Fruit fly (Drosophila melanogaster) whole organism, embryonic: ENCODE data around the gene spz3.

Experiments
- Abd-B ChIP-seq: fragments of 200-800 bp; sonication (Bioruptor generic); optimal IDR thresholded peaks from 2 replicates; lab custom pipeline; 2018; ENCODE audit warnings: missing biosample characterization, mild to moderate bottlenecking, missing genetic modification characterization, moderate library complexity
- Atf6 ChIP-seq: fragments of 200-800 bp; sonication (Bioruptor generic); IDR thresholded peaks from 2 replicates; pipeline ENCODE4 v1.3.6; 2022; ENCODE audit warnings: missing biosample characterization, missing genetic modification characterization
- CG10209 ChIP-seq: fragments of 200-800 bp; sonication (Bioruptor generic); optimal IDR thresholded peaks from 3 replicates; lab custom pipeline; 2017; ENCODE audit warnings: missing biosample characterization, mild to moderate bottlenecking, missing genetic modification characterization, missing genetic modification reagents
- CG10565 ChIP-seq: fragments of 200-800 bp; sonication (Bioruptor generic); optimal IDR thresholded peaks from 3 replicates; lab custom pipeline; 2016; ENCODE audit warnings: missing biosample characterization, mild to moderate bottlenecking, missing genetic modification characterization
- CG11456 ChIP-seq: fragments of 200-800 bp; sonication (Bioruptor generic); IDR thresholded peaks from 3 replicates; pipeline ENCODE4 v1.3.6; 2022; ENCODE audit warnings: missing biosample characterization, missing genetic modification characterization
- CG12236 ChIP-seq: fragments of 200-800 bp; sonication (Bioruptor generic); optimal IDR thresholded peaks from 2 replicates; lab custom pipeline; 2016; ENCODE audit warnings: missing biosample characterization, missing genetic modification characterization
- CG12391 ChIP-seq: fragments of 200-800 bp; sonication (Bioruptor generic); optimal IDR thresholded peaks from 3 replicates; lab custom pipeline; 2018; ENCODE audit warnings: missing biosample characterization, mild to moderate bottlenecking, missing genetic modification characterization, moderate library complexity
- CG13123 ChIP-seq: fragments of 200-800 bp; sonication (Bioruptor generic); optimal IDR thresholded peaks from 2 replicates; lab custom pipeline; 2016; ENCODE audit warnings: missing biosample characterization, missing genetic modification characterization
- CG15514 ChIP-seq: fragments of 200-800 bp; sonication (Bioruptor generic); optimal IDR thresholded peaks from 3 replicates; lab custom pipeline; 2017; ENCODE audit warnings: missing biosample characterization, missing genetic modification characterization, mild to moderate bottlenecking, moderate library complexity, missing genetic modification reagents
- CG1602 ChIP-seq: fragments of 200-800 bp; sonication (Bioruptor generic); optimal IDR thresholded peaks from 3 replicates; lab custom pipeline; 2016; ENCODE audit warnings: missing biosample characterization, missing genetic modification characterization
- CG16779 ChIP-seq: fragments of 200-800 bp; sonication (Bioruptor generic); IDR thresholded peaks from 2 replicates; pipeline ENCODE4 v1.3.6; 2022; ENCODE audit warnings: missing biosample characterization, missing genetic modification characterization
- CG3065 ChIP-seq: fragments of 200-800 bp; sonication (Bioruptor generic); optimal IDR thresholded peaks from 2 replicates; lab custom pipeline; 2016; ENCODE audit warnings: missing biosample characterization, missing genetic modification characterization
- CG32772 ChIP-seq: fragments of 200-800 bp; sonication (Bioruptor generic); IDR thresholded peaks from 2 replicates; pipeline ENCODE4 v1.3.6; 2022; ENCODE audit warnings: missing biosample characterization, missing genetic modification characterization
- CG3838 ChIP-seq: fragments of 200-800 bp; sonication (Bioruptor generic); optimal IDR thresholded peaks from 3 replicates; lab custom pipeline; 2016; ENCODE audit warnings: missing biosample characterization, missing genetic modification characterization
- CG3995 ChIP-seq: fragments of 200-800 bp; sonication (Bioruptor generic); optimal IDR thresholded peaks from 3 replicates; lab custom pipeline; 2016; ENCODE audit warnings: missing biosample characterization, missing genetic modification characterization
- CG4424 ChIP-seq: fragments of 200-800 bp; sonication (Bioruptor generic); optimal IDR thresholded peaks from 3 replicates; lab custom pipeline; 2016; ENCODE audit warnings: missing biosample characterization, missing genetic modification characterization
- CG4730 ChIP-seq: fragments of 200-800 bp; sonication (Bioruptor generic); IDR thresholded peaks from 2 replicates; pipeline ENCODE4 v1.3.6; 2022; ENCODE audit warnings: missing biosample characterization, missing genetic modification characterization
- CG5953 ChIP-seq: fragments of 200-800 bp; sonication (Bioruptor generic); IDR thresholded peaks from 2 replicates; pipeline ENCODE4 v1.3.6; 2022; ENCODE audit warnings: missing biosample characterization, missing genetic modification characterization
- CG9797 ChIP-seq: fragments of 200-800 bp; sonication (Bioruptor generic); optimal IDR thresholded peaks from 3 replicates; lab custom pipeline; 2018; ENCODE audit warnings: missing biosample characterization, mild to moderate bottlenecking, missing genetic modification characterization
- CrebB ChIP-seq: fragments of 200-800 bp; sonication (Bioruptor generic); optimal IDR thresholded peaks from 3 replicates; lab custom pipeline; 2018; ENCODE audit warnings: missing biosample characterization, mild to moderate bottlenecking, missing genetic modification characterization
- Doc2 ChIP-seq: fragments of 200-800 bp; sonication (Bioruptor generic); IDR thresholded peaks from 2 replicates; pipeline ENCODE4 v1.3.6; 2022; ENCODE audit warnings: missing biosample characterization, missing genetic modification characterization
- Drgx ChIP-seq: fragments of 200-800 bp; sonication (Bioruptor generic); IDR thresholded peaks from 2 replicates; pipeline ENCODE4 v1.3.6; 2022; ENCODE audit warnings: missing biosample characterization, missing genetic modification characterization
- E2f1 ChIP-seq: fragments of 200-800 bp; sonication (Bioruptor generic); IDR thresholded peaks from 2 replicates; pipeline ENCODE4 v1.3.6; 2022; ENCODE audit warnings: missing biosample characterization, missing genetic modification characterization
- Fer3 ChIP-seq: fragments of 200-800 bp; sonication (Bioruptor generic); optimal IDR thresholded peaks from 2 replicates; lab custom pipeline; 2018; ENCODE audit warnings: missing biosample characterization, mild to moderate bottlenecking, missing genetic modification characterization, moderate library complexity
- Myb ChIP-seq: fragments of 200-800 bp; sonication (Bioruptor generic); optimal IDR thresholded peaks from 2 replicates; lab custom pipeline; 2016; ENCODE audit warnings: missing biosample characterization, missing genetic modification characterization
- Nf-YB ChIP-seq: fragments of 200-800 bp; sonication (Bioruptor generic); optimal IDR thresholded peaks from 3 replicates; lab custom pipeline; 2019; ENCODE audit warnings: missing biosample characterization, mild to moderate bottlenecking, missing genetic modification characterization, moderate library complexity
- Opbp ChIP-seq: fragments of 200-800 bp; sonication (Bioruptor generic); IDR thresholded peaks from 3 replicates; pipeline ENCODE4 v1.3.6; 2022; ENCODE audit warnings: missing biosample characterization, missing genetic modification characterization; ENCODE audit not compliant: partially characterized antibody
- Spps ChIP-seq: fragments of 200-800 bp; sonication (Bioruptor generic); optimal IDR thresholded peaks from 2 replicates; lab custom pipeline; 2018; ENCODE audit warnings: missing biosample characterization, mild to moderate bottlenecking, missing genetic modification characterization
- Vsx1 ChIP-seq: fragments of 200-800 bp; sonication (Bioruptor generic); optimal IDR thresholded peaks from 2 replicates; lab custom pipeline; 2017; ENCODE audit warnings: missing biosample characterization, mild to moderate bottlenecking, missing genetic modification characterization, missing genetic modification reagents
- bigmax ChIP-seq: fragments of 200-800 bp; sonication (Bioruptor generic); optimal IDR thresholded peaks from 2 replicates; lab custom pipeline; 2018; ENCODE audit warnings: missing biosample characterization, mild to moderate bottlenecking, missing genetic modification characterization
- chif ChIP-seq, 2 experiments: fragments of 200-800 bp; sonication (Bioruptor generic); optimal IDR thresholded peaks; 3 replicates each; lab custom pipeline; 2016; ENCODE audit warnings: missing biosample characterization in 2 of 2, missing genetic modification characterization in 2 of 2
- corto ChIP-seq: fragments of 200-800 bp; sonication (Bioruptor generic); optimal IDR thresholded peaks from 2 replicates; lab custom pipeline; 2016; ENCODE audit warnings: missing biosample characterization, mild to moderate bottlenecking, missing genetic modification characterization, moderate library complexity
- en ChIP-seq: fragments of 200-800 bp; sonication (Bioruptor generic); optimal IDR thresholded peaks from 2 replicates; lab custom pipeline; 2016; ENCODE audit warnings: missing biosample characterization, missing genetic modification characterization
- gce ChIP-seq: fragments of 200-800 bp; sonication (Bioruptor generic); IDR thresholded peaks from 3 replicates; pipeline ENCODE4 v1.3.6; 2022; ENCODE audit warnings: missing biosample characterization, missing genetic modification characterization
- gem ChIP-seq: fragments of 200-800 bp; sonication (Bioruptor generic); optimal IDR thresholded peaks from 2 replicates; lab custom pipeline; 2019; ENCODE audit warnings: missing biosample characterization, mild to moderate bottlenecking, missing genetic modification characterization, moderate library complexity
- grau ChIP-seq: fragments of 200-800 bp; optimal IDR thresholded peaks from 3 replicates; lab custom pipeline; 2019; ENCODE audit warnings: missing biosample characterization, mild to moderate bottlenecking, missing genetic modification characterization, moderate library complexity
- gro ChIP-seq: fragments of 200-800 bp; sonication (Bioruptor generic); optimal IDR thresholded peaks from 2 replicates; lab custom pipeline; 2016; ENCODE audit warnings: missing biosample characterization, missing genetic modification characterization
- kni ChIP-seq: fragments of 200-800 bp; sonication (Bioruptor generic); optimal IDR thresholded peaks from 3 replicates; lab custom pipeline; 2017; ENCODE audit warnings: mild to moderate bottlenecking, missing biosample characterization, missing genetic modification reagents, missing genetic modification characterization
- nerfin-1 ChIP-seq: fragments of 200-800 bp; sonication (Bioruptor generic); optimal IDR thresholded peaks from 3 replicates; lab custom pipeline; 2019; ENCODE audit warnings: missing biosample characterization, mild to moderate bottlenecking, missing genetic modification characterization, moderate library complexity
- org-1 ChIP-seq: fragments of 200-800 bp; sonication (Bioruptor generic); optimal IDR thresholded peaks from 2 replicates; lab custom pipeline; 2017; ENCODE audit warnings: missing biosample characterization, missing genetic modification characterization
- otp ChIP-seq: fragments of 200-800 bp; sonication (Bioruptor generic); IDR thresholded peaks from 3 replicates; pipeline ENCODE4, ENCODE4 v1.3.6; 2022; ENCODE audit warnings: missing biosample characterization, missing genetic modification characterization
- prd ChIP-seq, 3 experiments: fragments of >200 bp in 2 of 3; fragments of 200-800 bp in 1 of 3; sonication (Bioruptor generic) in 1 of 3; optimal IDR thresholded peaks in 2 of 3; IDR thresholded peaks in 1 of 3; 2 replicates in 2 of 3; 3 replicates in 1 of 3; pipeline versions ENCODE4 v1.3.6 to Lab custom; 2017 to 2022; ENCODE audit warnings: missing biosample characterization in 1 of 3, missing genetic modification characterization in 1 of 3
- pum ChIP-seq: fragments of 200-800 bp; sonication (Bioruptor generic); optimal IDR thresholded peaks from 2 replicates; lab custom pipeline; 2016; ENCODE audit warnings: missing biosample characterization, missing genetic modification characterization
- ranshi ChIP-seq: fragments of 200-800 bp; sonication (Bioruptor generic); IDR thresholded peaks from 2 replicates; pipeline ENCODE4 v1.3.6; 2022; ENCODE audit warnings: missing biosample characterization, missing genetic modification characterization
- seq ChIP-seq: fragments of 200-800 bp; sonication (Bioruptor generic); IDR thresholded peaks from 2 replicates; pipeline ENCODE4 v1.3.6; 2022; ENCODE audit warnings: missing biosample characterization, missing genetic modification characterization
- sna ChIP-seq: fragments of 200-800 bp; sonication (Bioruptor generic); IDR thresholded peaks from 2 replicates; pipeline ENCODE4 v1.3.6; 2022; ENCODE audit warnings: missing biosample characterization, missing genetic modification characterization; ENCODE audit not compliant: partially characterized antibody
- tin ChIP-seq: fragments of 200-800 bp; sonication (Bioruptor generic); optimal IDR thresholded peaks from 3 replicates; lab custom pipeline; 2016; ENCODE audit warnings: missing biosample characterization, missing genetic modification characterization
- tll ChIP-seq, 2 experiments: fragments of 200-800 bp in 1 of 2; fragments of >200 bp in 1 of 2; sonication (Bioruptor generic) in 1 of 2; optimal IDR thresholded peaks; 2 replicates each; lab custom pipeline; 2017 to 2019; ENCODE audit warnings: missing biosample characterization in 2 of 2, missing genetic modification characterization in 2 of 2, mild to moderate bottlenecking in 1 of 2, moderate library complexity in 1 of 2
- unc-4 ChIP-seq: fragments of 200-800 bp; sonication (Bioruptor generic); IDR thresholded peaks from 2 replicates; pipeline ENCODE4 v1.3.6; 2022; ENCODE audit warnings: missing biosample characterization, missing genetic modification characterization; ENCODE audit not compliant: partially characterized antibody

The spz3 gene

dm6 chr2L:7871821-7872524 lies 7.4 kb downstream of the spz3 start (continued):
- TF ChIP-seq CG1602 (GFP tag; lab: Kevin White, UChicago) (no peak), Abd-B (GFP tag; lab: Kevin White, UChicago) (peak; percentile 39), prd (optimal IDR thresholded peaks at IDR 0.05; lab: Kevin White, UChicago) (no peak), prd (GFP tag; IDR thresholded peaks at IDR 0.05; lab: Robert Waterston, UW) (0 out of 3 replicates have a peak, but pooled peaks have one; percentile 8), pum (GFP tag; lab: Kevin White, UChicago) (peak; percentile 27), gem (tag; lab: Kevin White, UChicago) (peak; percentile 79), kni (GFP tag; lab: Kevin White, UChicago) (peak; percentile 73), CG12391 (peak; percentile 52), chif (GFP tag; optimal IDR thresholded peaks at IDR 0.05; lab: Kevin White, UChicago) (peak in 1 of 2 experiments; percentile 16), CG4730 (GFP tag; lab: Robert Waterston, UW) (peak; percentile 15; the same call in 1 of the 2 replicates), Opbp (GFP tag; lab: Robert Waterston, UW) (no peak), corto (no peak), Nf-YB (GFP tag; lab: Kevin White, UChicago) (peak; percentile 8), CG10209 (GFP tag; lab: Kevin White, UChicago) (peak; percentile 59), seq (peak; percentile 33; the same call in 1 of the 2 replicates), tll (GFP tag; optimal IDR thresholded peaks at IDR 0.05; lab: Kevin White, UChicago) (no peak), CG3065 (no peak), CG13123 (GFP tag; lab: Kevin White, UChicago) (no peak), Fer3 (peak; percentile 49), otp (GFP tag; lab: Robert Waterston, UW) (no peak), Vsx1 (GFP tag; lab: Kevin White, UChicago) (no peak), E2f1 (0 out of 2 replicates have a peak, but pooled peaks have one; percentile 12), gce (no peak), CG12236 (GFP tag; lab: Kevin White, UChicago) (no peak), CG3995 (no peak), Doc2 (GFP tag; lab: Robert Waterston, UW) (no peak), CrebB (tag; lab: Kevin White, UChicago) (no peak), Drgx (GFP tag; lab: Robert Waterston, UW) (no peak), CG11456 (GFP tag; lab: Robert Waterston, UW) (no peak), CG4424 (peak; percentile 34), ranshi (GFP tag; lab: Robert Waterston, UW) (no peak), bigmax (GFP tag; lab: Kevin White, UChicago) (no peak), tin (GFP tag; lab: Kevin White, UChicago) (peak; percentile 15), CG16779 (GFP tag; lab: Robert Waterston, UW) (no peak), Myb (GFP tag; lab: Kevin White, UChicago) (no peak), CG9797 (GFP tag; lab: Kevin White, UChicago) (no peak), sna (GFP tag; lab: Robert Waterston, UW) (no peak), CG32772 (no peak), org-1 (GFP tag; lab: Kevin White, UChicago) (peak; percentile 49), unc-4 (GFP tag; lab: Robert Waterston, UW) (no peak), Spps (tag; lab: Kevin White, UChicago) (no peak), gro (GFP tag; lab: Kevin White, UChicago) (peak; percentile 58), CG5953 (GFP tag; lab: Robert Waterston, UW) (no peak), CG15514 (GFP tag; lab: Kevin White, UChicago) (peak; percentile 41), en (GFP tag; lab: Kevin White, UChicago) (no peak), CG3838 (GFP tag; lab: Kevin White, UChicago) (no peak), grau (tag; lab: Kevin White, UChicago) (peak; percentile 77), CG10565 (GFP tag; lab: Kevin White, UChicago) (no peak), Atf6 (GFP tag; lab: Robert Waterston, UW) (peak; percentile 71), nerfin-1 (tag; lab: Kevin White, UChicago) (no peak)
